Worm (Caenorhabditis elegans): ENCODE data around the gene clec-163.

ce11 chrIII:10808802-10809201 lies 14.7 kb downstream of the clec-163 start:
- TF ChIP-seq mdl-1 (tag; optimal IDR thresholded peaks at IDR 0.05) (no peak), Y75B8A.6 (GFP tag; IDR thresholded peaks at IDR 0.05) (no peak), ceh-82 (tag; optimal IDR thresholded peaks at IDR 0.05) (no peak), F49E8.2 (tag; optimal IDR thresholded peaks at IDR 0.05; ENCODE audit: borderline replicate concordance) (no peak), nhr-28 (tag; optimal IDR thresholded peaks at IDR 0.05) (no peak), dmd-9 (GFP tag; IDR thresholded peaks at IDR 0.05) (no peak), F37D6.2 (tag; optimal IDR thresholded peaks at IDR 0.05) (no peak), R02D3.7 (tag; optimal IDR thresholded peaks at IDR 0.05) (no peak), lim-7 (GFP tag; IDR thresholded peaks at IDR 0.05) (0 out of 2 replicates have a peak, but pooled peaks have one; percentile 4)
